Worm (Caenorhabditis elegans) whole organism, early embryonic: ENCODE measurements around the gene hpo-18.
A peak's percentile ranks its signal among the peaks of the same experiment; 100 is the strongest.
"Not testable (repeated sequence)": the region's sequence is repeated elsewhere in the genome, so short reads cannot be mapped to it uniquely, and the experiment has no call there.

Experiments used
- B0310.2 ChIP-seq: sonication (generic microtip); optimal IDR thresholded peaks from 2 replicates; lab custom pipeline; 2016; ENCODE audit warnings: mild to moderate bottlenecking, missing genetic modification characterization, missing compliant biosample characterization
- F13C5.2 ChIP-seq: sonication (generic microtip); optimal IDR thresholded peaks from 2 replicates; lab custom pipeline; 2017; ENCODE audit warnings: mild to moderate bottlenecking, missing genetic modification characterization, inconsistent platforms, missing compliant biosample characterization
- aly-1 ChIP-seq: sonication (generic microtip); optimal IDR thresholded peaks from 2 replicates; lab custom pipeline; 2016; ENCODE audit warnings: missing genetic modification characterization, missing compliant biosample characterization
- ama-1 ChIP-seq: fragments of 150-350 bp; optimal IDR thresholded peaks from 2 replicates; lab custom pipeline; 2014
- ceh-13 ChIP-seq: fragments of 200-800 bp; sonication (Bioruptor generic); optimal IDR thresholded peaks from 2 replicates; lab custom pipeline; 2018; ENCODE audit warnings: mild to moderate bottlenecking, missing genetic modification characterization, missing compliant biosample characterization
- ceh-36 ChIP-seq: sonication (generic microtip); optimal IDR thresholded peaks from 2 replicates; lab custom pipeline; 2016; ENCODE audit warnings: missing genetic modification characterization, inconsistent platforms, missing compliant biosample characterization
- ets-7 ChIP-seq: sonication (generic microtip); optimal IDR thresholded peaks from 2 replicates; lab custom pipeline; 2016; ENCODE audit warnings: missing genotype, missing genetic modification characterization, missing compliant biosample characterization
- flt-1 ChIP-seq: fragments of 200-800 bp; sonication (Bioruptor generic); IDR thresholded peaks from 2 replicates; pipeline ENCODE4 v1.3.6; 2022; ENCODE audit warnings: missing genetic modification characterization, missing compliant biosample characterization
- hmbx-1 ChIP-seq: sonication (generic microtip); optimal IDR thresholded peaks from 2 replicates; lab custom pipeline; 2016; ENCODE audit warnings: mild to moderate bottlenecking, missing genetic modification characterization, missing compliant biosample characterization
- hmg-4 ChIP-seq: fragments of 200-800 bp; sonication (Bioruptor generic); optimal IDR thresholded peaks from 2 replicates; lab custom pipeline; 2018; ENCODE audit warnings: mild to moderate bottlenecking, missing genetic modification characterization, missing compliant biosample characterization
- hnd-1 ChIP-seq: sonication (generic microtip); optimal IDR thresholded peaks from 2 replicates; lab custom pipeline; 2016; ENCODE audit warnings: missing genetic modification characterization, missing compliant biosample characterization
- pes-1 ChIP-seq: fragments of 200-800 bp; sonication (Bioruptor generic); IDR thresholded peaks from 2 replicates; pipeline ENCODE4 v1.3.6; 2022; ENCODE audit warnings: missing genetic modification reagents, missing genetic modification characterization, missing compliant biosample characterization
- scrt-1 ChIP-seq: fragments of 200-800 bp; sonication (Bioruptor generic); IDR thresholded peaks from 2 replicates; pipeline ENCODE4 v1.3.6; 2022; ENCODE audit warnings: missing genetic modification characterization, missing compliant biosample characterization
- sea-1 ChIP-seq: fragments of 200-800 bp; sonication (Bioruptor generic); conservative IDR thresholded peaks from 2 replicates; pipeline ENCODE4 v1.3.6; 2022; ENCODE audit warnings: missing genetic modification characterization, missing compliant biosample characterization
- tbx-11 ChIP-seq: fragments of 200-800 bp; sonication (Bioruptor generic); IDR thresholded peaks from 2 replicates; pipeline ENCODE4 v1.3.6; 2022; ENCODE audit warnings: missing genetic modification characterization, missing compliant biosample characterization
- tbx-37 ChIP-seq: fragments of 200-800 bp; sonication (Bioruptor generic); conservative IDR thresholded peaks from 2 replicates; pipeline ENCODE4 v1.3.6; 2022; ENCODE audit warnings: missing genetic modification reagents, missing genetic modification characterization, missing compliant biosample characterization
- tra-4 ChIP-seq: sonication (generic microtip); optimal IDR thresholded peaks from 2 replicates; lab custom pipeline; 2017; ENCODE audit warnings: missing genetic modification characterization, missing compliant biosample characterization

Gene hpo-18

ce11 chrV:4341736-4342135 lies 4.5 kb downstream of the hpo-18 start:
- TF ChIP-seq ceh-13 (GFP tag; lab: Kevin White, UChicago) (no peak), flt-1 (GFP tag; lab: Robert Waterston, UW) (no peak), tra-4 (tag; lab: Kevin White, UChicago) (no peak), tbx-37 (GFP tag; lab: Robert Waterston, UW) (no peak), ama-1 (lab: Kevin White, UChicago) (no peak), hmg-4 (no peak), aly-1 (no peak), B0310.2 (tag; lab: Kevin White, UChicago) (no peak), hnd-1 (tag; lab: Kevin White, UChicago) (no peak), ceh-36 (tag; lab: Kevin White, UChicago) (no peak), F13C5.2 (tag; lab: Kevin White, UChicago) (no peak)

DNA sequence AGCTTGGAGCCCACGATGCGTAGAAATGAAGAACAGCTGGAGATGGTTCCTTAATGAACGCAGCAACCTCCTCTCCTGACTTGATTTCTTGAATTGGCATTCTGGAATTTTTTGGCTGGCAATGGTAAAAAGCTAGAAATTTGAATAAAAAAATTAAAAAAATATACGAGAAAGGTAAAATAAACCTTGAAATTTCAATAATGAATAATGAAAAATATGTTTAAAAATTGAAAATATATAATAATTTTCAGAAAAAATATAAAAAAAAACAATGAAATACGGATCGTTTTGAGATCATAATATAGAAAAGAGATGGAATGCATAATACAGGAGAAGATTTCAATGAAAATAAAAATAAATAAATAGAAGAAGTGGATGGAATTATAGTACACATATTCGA lies 5.0 kb downstream of the hpo-18 start, which contains the start of gene glrx-3:
Gene glrx-3, minus strand, starts transcription at position 101 of the 400 bp plus-strand sequence.
- TF ChIP-seq tra-4 (tag; lab: Kevin White, UChicago), result no peak
- TF ChIP-seq tbx-11 (GFP tag; lab: Robert Waterston, UW), result no peak
- no peak for TF ChIP-seq hnd-1 (tag; lab: Kevin White, UChicago)
- no peak for TF ChIP-seq aly-1
- TF ChIP-seq scrt-1 (GFP tag; lab: Robert Waterston, UW), result no peak
- TF ChIP-seq ets-7 (tag; lab: Kevin White, UChicago), result no peak

DNA sequence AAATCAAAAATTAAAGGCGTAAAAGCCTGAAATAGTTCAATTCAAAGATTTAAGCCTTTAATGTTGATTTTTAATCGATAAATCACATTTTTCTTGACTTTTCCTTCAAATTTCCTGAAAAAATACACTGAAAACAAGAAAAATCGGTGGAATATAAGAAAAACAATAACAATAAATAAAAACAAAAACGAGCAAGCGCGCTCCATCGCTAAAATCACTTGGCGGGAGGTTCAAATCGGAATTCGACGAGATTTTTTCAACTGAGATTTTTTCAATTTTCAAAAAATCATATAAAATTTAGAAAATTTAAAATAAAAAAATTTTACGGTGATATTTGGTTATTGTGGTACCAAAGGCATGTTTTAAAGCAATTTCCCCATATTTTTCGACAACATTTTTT lies 6.7 kb downstream of the hpo-18 start:
- TF ChIP-seq pes-1 (GFP tag; lab: Robert Waterston, UW) (no peak), B0310.2 (tag; lab: Kevin White, UChicago) (no peak), tbx-11 (GFP tag; lab: Robert Waterston, UW) (no peak), sea-1 (GFP tag; lab: Robert Waterston, UW) (no peak), tra-4 (tag; lab: Kevin White, UChicago) (no peak), hnd-1 (tag; lab: Kevin White, UChicago) (no peak), ets-7 (tag; lab: Kevin White, UChicago) (no peak), hmbx-1 (tag; lab: Kevin White, UChicago) (no peak)

ce11 chrV:4336462-4336861 lies 9.8 kb downstream of the hpo-18 start, which contains the start of gene irld-1:
irld-1 (plus strand) TSS chrV:4336762.
- not testable (repeated sequence) for TF ChIP-seq hnd-1 (tag; lab: Kevin White, UChicago); tra-4 (tag; lab: Kevin White, UChicago); hmg-4

DNA sequence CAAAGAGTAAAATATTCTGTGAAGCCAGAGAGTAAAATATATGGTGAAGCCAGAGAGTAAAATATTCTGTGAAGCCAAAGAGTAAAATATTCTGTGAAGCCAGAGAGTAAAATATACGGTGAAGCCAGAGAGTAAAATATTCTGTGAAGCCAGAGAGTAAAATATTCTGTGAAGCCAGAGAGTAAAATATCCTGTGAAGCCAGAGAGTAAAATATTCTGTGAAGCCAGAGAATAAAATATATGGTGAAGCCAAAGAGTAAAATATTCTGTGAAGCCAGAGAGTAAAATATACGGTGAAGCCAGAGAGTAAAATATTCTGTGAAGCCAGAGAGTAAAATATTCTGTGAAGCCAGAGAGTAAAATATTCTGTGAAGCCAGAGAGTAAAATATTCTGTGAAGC lies 12.7 kb downstream of the hpo-18 start:
- TF ChIP-seq tbx-37 (GFP tag; lab: Robert Waterston, UW), result peak; percentile 40; the same call in 1 of the 2 replicates

DNA sequence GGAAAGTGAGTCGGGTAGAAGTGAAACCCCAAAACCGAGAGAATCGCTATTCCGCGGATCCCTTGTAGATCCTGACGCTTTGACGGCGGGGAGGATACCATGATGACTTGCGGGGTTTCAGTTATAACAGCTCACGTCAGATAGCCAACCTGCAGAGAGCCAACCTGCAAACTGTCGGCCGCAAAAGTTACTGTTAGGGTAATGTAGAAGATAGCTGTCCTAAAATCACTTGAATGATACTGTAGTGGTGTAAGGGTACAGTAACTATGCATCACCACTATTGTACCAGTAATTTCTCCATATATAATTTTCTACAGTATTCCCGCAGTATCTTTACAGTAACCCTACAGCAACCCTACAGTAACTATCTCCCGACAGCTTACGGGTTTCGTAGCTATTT lies 13.8 kb downstream of the hpo-18 start, which contains the start of gene oac-12:
Gene oac-12, minus strand, starts transcription at position 101 of the 400 bp plus-strand sequence.
- no peak for TF ChIP-seq ceh-36 (tag; lab: Kevin White, UChicago)
- TF ChIP-seq ets-7 (tag; lab: Kevin White, UChicago), result no peak
- TF ChIP-seq pes-1 (GFP tag; lab: Robert Waterston, UW), result no peak
- TF ChIP-seq hnd-1 (tag; lab: Kevin White, UChicago), result no peak
- TF ChIP-seq tra-4 (tag; lab: Kevin White, UChicago), result no peak
- TF ChIP-seq hmg-4, result no peak
- TF ChIP-seq flt-1 (GFP tag; lab: Robert Waterston, UW), result no peak
- TF ChIP-seq F13C5.2 (tag; lab: Kevin White, UChicago), result no peak

- TF ChIP-seq ama-1 (lab: Kevin White, UChicago) (no peak), F13C5.2 (tag; lab: Kevin White, UChicago) (no peak), ets-7 (tag; lab: Kevin White, UChicago) (no peak), flt-1 (GFP tag; lab: Robert Waterston, UW) (no peak), sea-1 (GFP tag; lab: Robert Waterston, UW) (no peak), pes-1 (GFP tag; lab: Robert Waterston, UW) (no peak), scrt-1 (GFP tag; lab: Robert Waterston, UW) (no peak), tbx-11 (GFP tag; lab: Robert Waterston, UW) (no peak), hmbx-1 (tag; lab: Kevin White, UChicago) (no peak), aly-1 (no peak), tra-4 (tag; lab: Kevin White, UChicago) (no peak), hnd-1 (tag; lab: Kevin White, UChicago) (no peak), ceh-13 (GFP tag; lab: Kevin White, UChicago) (no peak), hmg-4 (no peak), B0310.2 (tag; lab: Kevin White, UChicago) (no peak), ceh-36 (tag; lab: Kevin White, UChicago) (no peak), tbx-37 (GFP tag; lab: Robert Waterston, UW) (no peak)
Observed at ce11 chrV:4330820-4331219, 15.4 kb downstream of the hpo-18 start.

ce11 chrV:4326841-4327240 lies 19.4 kb downstream of the hpo-18 start, which contains the start of gene D2063.1:
D2063.1 (plus strand) TSS chrV:4327121.
- TF ChIP-seq aly-1, result no peak
- no peak for TF ChIP-seq hnd-1 (tag; lab: Kevin White, UChicago)
- TF ChIP-seq tbx-37 (GFP tag; lab: Robert Waterston, UW), result no peak
- TF ChIP-seq sea-1 (GFP tag; lab: Robert Waterston, UW), result no peak
- no peak for TF ChIP-seq F13C5.2 (tag; lab: Kevin White, UChicago)
- no peak for TF ChIP-seq scrt-1 (GFP tag; lab: Robert Waterston, UW)
- no peak for TF ChIP-seq tbx-11 (GFP tag; lab: Robert Waterston, UW)
- no peak for TF ChIP-seq hmbx-1 (tag; lab: Kevin White, UChicago)
- no peak for TF ChIP-seq B0310.2 (tag; lab: Kevin White, UChicago)
- no peak for TF ChIP-seq hmg-4
- TF ChIP-seq ama-1 (lab: Kevin White, UChicago), result no peak
- no peak for TF ChIP-seq pes-1 (GFP tag; lab: Robert Waterston, UW)
